Worm (Caenorhabditis elegans) whole organism, L2 larva: ENCODE data around the gene C06B8.2.

Experiments
- Y55F3AM.14 ChIP-seq: fragments of 200-800 bp; sonication (Bioruptor generic); optimal IDR thresholded peaks from 2 replicates; lab custom pipeline; 2018; ENCODE audit warnings: mild to moderate bottlenecking, missing genetic modification characterization, missing compliant biosample characterization
- aly-2 ChIP-seq: fragments of 150-350 bp; optimal IDR thresholded peaks from 2 replicates; lab custom pipeline; 2014; ENCODE audit warnings: missing biosample characterization, missing genetic modification characterization
- ceh-16 ChIP-seq: fragments of 150-350 bp; optimal IDR thresholded peaks from 2 replicates; lab custom pipeline; 2014; ENCODE audit warnings: missing biosample characterization, missing genetic modification characterization
- crh-2 ChIP-seq: sonication (generic microtip); optimal IDR thresholded peaks from 2 replicates; lab custom pipeline; 2017; ENCODE audit warnings: missing biosample characterization, missing genetic modification characterization
- elt-3 ChIP-seq: sonication (generic microtip); optimal IDR thresholded peaks from 2 replicates; lab custom pipeline; 2017; ENCODE audit warnings: missing biosample characterization, missing genetic modification characterization
- fos-1 ChIP-seq: fragments of 150-350 bp; optimal IDR thresholded peaks from 2 replicates; lab custom pipeline; 2014; ENCODE audit warnings: missing biosample characterization, missing genetic modification characterization
- gmeb-1 ChIP-seq: fragments of 150-350 bp; optimal IDR thresholded peaks from 2 replicates; lab custom pipeline; 2014; ENCODE audit warnings: missing biosample characterization, missing genetic modification characterization
- lin-11 ChIP-seq: fragments of 150-350 bp; sonication (generic microtip); optimal IDR thresholded peaks from 2 replicates; lab custom pipeline; 2014; ENCODE audit warnings: missing biosample characterization, missing genetic modification characterization, inconsistent platforms, mixed read lengths
- lin-39 ChIP-seq: fragments of 150-350 bp; optimal IDR thresholded peaks from 2 replicates; lab custom pipeline; 2014; ENCODE audit warnings: missing biosample characterization, missing genetic modification reagents, missing genetic modification characterization
- mab-5 ChIP-seq: fragments of 150-350 bp; optimal IDR thresholded peaks from 2 replicates; lab custom pipeline; 2014; ENCODE audit warnings: missing biosample characterization, missing genetic modification characterization
- mbf-1 ChIP-seq: sonication (generic microtip); optimal IDR thresholded peaks from 2 replicates; lab custom pipeline; 2017; ENCODE audit warnings: missing biosample characterization, missing genetic modification characterization
- mdl-1 ChIP-seq, 2 experiments: fragments of 150-350 bp in 1 of 2; sonication (generic microtip) in 1 of 2; optimal IDR thresholded peaks; 2 replicates each; lab custom pipeline; 2017; ENCODE audit warnings: missing biosample characterization in 2 of 2, missing genetic modification characterization in 2 of 2
- nhr-11 ChIP-seq: fragments of 150-350 bp; optimal IDR thresholded peaks from 2 replicates; lab custom pipeline; 2014; ENCODE audit warnings: missing biosample characterization, missing genetic modification characterization
- nhr-12 ChIP-seq: fragments of 150-350 bp; optimal IDR thresholded peaks from 2 replicates; lab custom pipeline; 2014; ENCODE audit warnings: missing biosample characterization, missing genetic modification characterization
- nhr-21 ChIP-seq: fragments of 150-350 bp; optimal IDR thresholded peaks from 2 replicates; lab custom pipeline; 2014; ENCODE audit warnings: missing biosample characterization, missing genetic modification characterization
- nhr-23 ChIP-seq: fragments of 150-350 bp; optimal IDR thresholded peaks from 2 replicates; lab custom pipeline; 2014; ENCODE audit warnings: missing biosample characterization, missing genetic modification reagents, missing genetic modification characterization
- nhr-237 ChIP-seq: fragments of 150-350 bp; optimal IDR thresholded peaks from 2 replicates; lab custom pipeline; 2014; ENCODE audit warnings: missing biosample characterization, missing genetic modification characterization
- nhr-6 ChIP-seq: fragments of 150-350 bp; optimal IDR thresholded peaks from 2 replicates; lab custom pipeline; 2014; ENCODE audit warnings: missing biosample characterization, missing genetic modification characterization
- nhr-77 ChIP-seq: fragments of 150-350 bp; optimal IDR thresholded peaks from 2 replicates; lab custom pipeline; 2014; ENCODE audit warnings: missing biosample characterization, missing genetic modification characterization
- peb-1 ChIP-seq: fragments of 150-350 bp; optimal IDR thresholded peaks from 2 replicates; lab custom pipeline; 2014; ENCODE audit warnings: missing biosample characterization, missing genetic modification characterization
- skn-1 ChIP-seq: sonication (generic microtip); optimal IDR thresholded peaks from 2 replicates; lab custom pipeline; 2017; ENCODE audit warnings: missing biosample characterization, missing genetic modification characterization
- sma-3 ChIP-seq: sonication (generic microtip); optimal IDR thresholded peaks from 2 replicates; lab custom pipeline; 2016; ENCODE audit warnings: missing genetic modification reagents, missing genetic modification characterization, missing compliant biosample characterization
- sma-9 ChIP-seq, 2 experiments: fragments of 150-350 bp in 1 of 2; sonication (generic microtip) in 1 of 2; optimal IDR thresholded peaks; 2 replicates each; lab custom pipeline; 2014 to 2016; ENCODE audit warnings: missing genetic modification characterization in 2 of 2, mild to moderate bottlenecking in 1 of 2, missing biosample characterization in 1 of 2, missing compliant biosample characterization in 1 of 2, missing genetic modification reagents in 1 of 2, moderate library complexity in 1 of 2
- snpc-4 ChIP-seq: fragments of 150-350 bp; optimal IDR thresholded peaks from 2 replicates; lab custom pipeline; 2014; ENCODE audit warnings: missing biosample characterization, missing genetic modification characterization
- unc-39 ChIP-seq: fragments of 150-350 bp; optimal IDR thresholded peaks from 2 replicates; lab custom pipeline; 2014; ENCODE audit warnings: missing biosample characterization, missing genetic modification characterization
- unc-55 ChIP-seq: fragments of 150-350 bp; sonication (generic microtip); optimal IDR thresholded peaks from 3 replicates; lab custom pipeline; 2014; ENCODE audit warnings: missing biosample characterization, missing genetic modification reagents, missing genetic modification characterization
- unc-62 ChIP-seq: fragments of 150-350 bp; optimal IDR thresholded peaks from 2 replicates; lab custom pipeline; 2014; ENCODE audit warnings: missing biosample characterization, missing genetic modification reagents, missing genetic modification characterization
- zag-1 ChIP-seq: fragments of 150-350 bp; optimal IDR thresholded peaks from 2 replicates; lab custom pipeline; 2014; ENCODE audit warnings: missing biosample characterization, missing genetic modification characterization
- ztf-1 ChIP-seq: fragments of 200-800 bp; sonication (Bioruptor generic); conservative IDR thresholded peaks from 2 replicates; pipeline ENCODE4 v1.3.6; 2022; ENCODE audit warnings: missing genetic modification characterization, missing compliant biosample characterization

The C06B8.2 gene

DNA sequence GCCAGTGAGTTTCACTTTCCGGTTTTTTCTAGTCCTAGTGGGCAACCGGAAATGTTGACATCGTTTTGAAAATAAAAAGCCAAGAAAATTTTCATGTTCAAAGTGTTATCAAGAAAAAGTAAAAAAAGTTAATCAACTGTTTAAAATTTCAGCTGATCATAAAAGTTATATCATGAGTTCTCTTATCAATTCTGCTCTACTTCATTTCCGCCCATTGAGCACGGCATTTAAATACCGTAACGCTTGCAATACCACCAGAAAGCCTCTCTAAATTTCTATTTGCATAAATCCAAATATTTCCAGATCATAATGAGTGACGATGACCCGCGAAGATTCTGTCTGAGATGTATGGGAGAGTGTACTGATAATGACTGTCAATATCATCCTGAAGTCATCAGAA lies 33.9 kb downstream of the C06B8.2 start, which contains the start of gene T26H5.9:
TSS of gene T26H5.9 (plus strand) at position 302 of the 400 bp plus-strand sequence.
- TF ChIP-seq peb-1 (tag; lab: Kevin White, UChicago) (no peak), fos-1 (tag; lab: Kevin White, UChicago) (peak; percentile 29), aly-2 (tag; lab: Kevin White, UChicago) (no peak)
- TF ChIP-seq, all 48 proteins: peak for 1

DNA sequence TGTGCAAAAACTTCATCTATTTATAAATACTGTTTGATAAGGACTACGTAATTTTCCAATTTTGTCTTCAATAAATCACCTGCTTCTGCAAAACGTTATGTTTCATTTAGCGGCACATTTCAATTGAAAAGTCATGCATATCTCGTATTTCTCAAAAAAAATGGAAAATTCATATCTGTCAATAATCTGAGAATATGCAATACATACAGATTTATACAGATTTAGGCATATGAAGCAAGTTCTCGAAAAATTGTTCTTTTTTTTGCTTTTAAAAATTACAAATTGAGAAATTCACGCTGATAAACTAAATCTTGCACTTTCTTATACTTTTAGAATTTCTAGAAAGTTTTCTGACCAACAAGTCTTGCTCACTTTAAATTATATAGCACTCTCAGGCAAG lies 34.4 kb downstream of the C06B8.2 start, which contains the start of gene T26H5.11:
TSS of gene T26H5.11 (minus strand) at position 101 of the 400 bp plus-strand sequence.
- TF ChIP-seq nhr-12 (tag; lab: Kevin White, UChicago) (no peak), elt-3 (no peak), Y55F3AM.14 (GFP tag; lab: Kevin White, UChicago) (no peak)

DNA sequence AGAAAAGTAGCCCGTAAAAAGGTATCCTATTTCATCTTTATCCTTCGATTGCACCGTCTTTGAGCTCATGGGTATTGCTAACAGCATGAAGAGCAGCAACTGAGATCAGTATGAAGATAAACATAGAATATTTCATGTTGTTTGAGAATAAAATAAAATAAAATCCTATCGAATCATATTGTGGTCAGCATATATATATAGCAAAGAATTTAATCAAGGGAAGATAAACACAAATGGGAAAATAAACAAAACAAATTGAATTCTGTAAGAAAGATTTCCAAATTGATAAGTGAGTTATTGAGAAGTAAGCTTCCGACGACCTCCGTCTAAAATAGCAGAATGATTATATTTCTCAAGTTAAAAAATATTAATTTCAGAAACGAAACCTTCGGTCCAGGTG lies 34.8 kb downstream of the C06B8.2 start, which contains the start of gene T26H5.10:
TSS of gene T26H5.10 (minus strand) at position 101 of the 400 bp plus-strand sequence.
- TF ChIP-seq ceh-16 (tag; lab: Kevin White, UChicago) (no peak), sma-3 (no peak), mbf-1 (no peak), sma-9 (GFP tag; optimal IDR thresholded peaks at IDR 0.05; lab: Kevin White, UChicago) (no peak), sma-9 (tag; optimal IDR thresholded peaks at IDR 0.05; lab: Kevin White, UChicago) (no peak), nhr-21 (no peak)

DNA sequence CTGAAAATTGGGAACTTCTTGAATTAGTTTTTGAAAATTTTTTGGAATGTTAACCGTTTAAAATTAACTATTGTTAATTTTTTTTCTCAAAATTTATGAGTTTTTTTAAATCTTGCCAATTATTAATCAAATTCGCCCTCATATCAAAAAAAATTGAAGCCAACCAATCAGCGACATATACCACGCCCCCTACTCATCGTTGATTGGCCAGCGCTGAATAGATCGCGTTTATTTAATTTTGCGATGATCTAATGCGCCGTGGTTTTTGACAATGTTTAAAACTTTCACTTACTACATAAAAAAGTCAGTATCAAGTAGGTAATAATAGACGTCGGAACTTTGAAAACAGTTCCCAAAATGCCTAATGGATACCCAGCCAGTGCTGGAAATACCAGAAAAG lies 36.2 kb downstream of the C06B8.2 start:
- no peak for TF ChIP-seq nhr-23 (tag; lab: Kevin White, UChicago)
- TF ChIP-seq unc-55 (GFP tag; lab: Kevin White, UChicago): no peak
- no peak for TF ChIP-seq skn-1
- TF ChIP-seq aly-2 (tag; lab: Kevin White, UChicago): no peak
- no peak for TF ChIP-seq lin-39 (tag; lab: Kevin White, UChicago)
- no peak for TF ChIP-seq Y55F3AM.14 (GFP tag; lab: Kevin White, UChicago)
- TF ChIP-seq mdl-1 (tag; optimal IDR thresholded peaks at IDR 0.05; lab: Kevin White, UChicago): no peak
- no peak for TF ChIP-seq unc-62
- TF ChIP-seq nhr-237 (tag; lab: Kevin White, UChicago): no peak
- no peak for TF ChIP-seq nhr-11 (tag; lab: Kevin White, UChicago)
- TF ChIP-seq snpc-4 (tag; lab: Kevin White, UChicago): no peak
- TF ChIP-seq ztf-1 (GFP tag; lab: Robert Waterston, UW): no peak
- no peak for TF ChIP-seq nhr-77 (tag; lab: Kevin White, UChicago)
- no peak for TF ChIP-seq nhr-6 (tag; lab: Kevin White, UChicago)

DNA sequence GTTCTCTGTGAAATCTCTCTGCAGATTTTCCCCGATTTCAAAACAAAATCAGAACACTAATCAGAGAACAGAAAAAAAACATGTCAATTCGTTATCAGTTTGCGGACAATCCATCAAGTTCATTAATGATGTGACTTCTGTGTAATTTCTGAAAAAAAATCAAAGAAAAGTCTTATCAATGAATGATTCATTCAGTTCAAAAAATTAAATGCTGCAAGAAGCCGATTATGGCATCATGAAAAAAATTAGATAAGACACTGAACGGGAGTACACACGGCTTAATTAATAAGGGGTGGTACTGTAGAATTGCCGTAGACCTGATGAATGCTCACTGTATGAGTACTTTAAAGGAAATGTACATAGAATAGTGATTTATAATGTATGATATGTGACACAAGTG lies 42.4 kb downstream of the C06B8.2 start:
- TF ChIP-seq fos-1 (tag; lab: Kevin White, UChicago): peak; percentile 98
- no peak for TF ChIP-seq lin-11
- peak; percentile 57 for TF ChIP-seq sma-9 (GFP tag; optimal IDR thresholded peaks at IDR 0.05; lab: Kevin White, UChicago)
- no peak for TF ChIP-seq sma-9 (tag; optimal IDR thresholded peaks at IDR 0.05; lab: Kevin White, UChicago)
- no peak for TF ChIP-seq mbf-1

DNA sequence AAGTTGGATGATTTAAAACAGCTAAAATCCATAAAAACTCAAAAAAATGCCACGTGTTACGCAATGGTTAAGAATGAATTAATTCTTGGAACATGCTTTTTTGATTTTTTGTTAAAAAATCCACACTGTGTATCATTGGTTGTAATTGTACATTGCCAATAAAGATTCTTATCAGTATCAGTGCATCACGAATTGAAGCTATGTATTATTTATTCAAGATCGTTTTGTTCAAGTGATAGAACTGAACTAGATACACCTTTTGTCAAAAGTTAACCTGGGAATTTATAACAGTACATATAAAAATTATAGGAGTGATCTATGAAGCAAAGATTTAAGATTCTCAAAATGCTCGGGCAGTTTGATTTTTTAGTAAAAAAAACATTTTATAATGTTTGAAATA lies 43.9 kb downstream of the C06B8.2 start:
- TF ChIP-seq peb-1 (tag; lab: Kevin White, UChicago): no peak
- peak; percentile 68 for TF ChIP-seq fos-1 (tag; lab: Kevin White, UChicago)

DNA sequence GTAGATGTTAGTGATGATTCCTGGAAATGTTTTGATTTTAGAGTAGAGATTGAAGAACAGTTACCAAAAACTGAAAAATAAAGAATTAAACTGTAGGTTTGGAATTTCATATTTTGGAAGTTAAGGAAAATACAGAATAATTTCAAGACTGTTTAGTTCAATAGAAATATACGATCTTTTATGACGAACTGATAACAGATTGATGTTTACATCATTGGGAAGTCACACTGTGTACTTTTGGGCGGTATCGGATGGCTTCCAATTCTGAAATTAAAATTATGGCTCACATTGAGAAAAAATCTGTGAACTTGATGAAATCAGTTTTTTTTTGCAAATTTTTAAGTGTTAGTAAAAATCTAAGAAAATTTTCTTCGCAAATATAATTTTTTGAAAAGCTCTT lies 46.1 kb downstream of the C06B8.2 start, which contains the start of gene T26H5.8:
TSS of gene T26H5.8 (minus strand) at position 270 of the 400 bp plus-strand sequence.
- no peak for TF ChIP-seq nhr-12 (tag; lab: Kevin White, UChicago)
- peak; percentile 43 for TF ChIP-seq gmeb-1 (tag; lab: Kevin White, UChicago)
- TF ChIP-seq fos-1 (tag; lab: Kevin White, UChicago): peak; percentile 74
- TF ChIP-seq, all 48 proteins: peak for 2

DNA sequence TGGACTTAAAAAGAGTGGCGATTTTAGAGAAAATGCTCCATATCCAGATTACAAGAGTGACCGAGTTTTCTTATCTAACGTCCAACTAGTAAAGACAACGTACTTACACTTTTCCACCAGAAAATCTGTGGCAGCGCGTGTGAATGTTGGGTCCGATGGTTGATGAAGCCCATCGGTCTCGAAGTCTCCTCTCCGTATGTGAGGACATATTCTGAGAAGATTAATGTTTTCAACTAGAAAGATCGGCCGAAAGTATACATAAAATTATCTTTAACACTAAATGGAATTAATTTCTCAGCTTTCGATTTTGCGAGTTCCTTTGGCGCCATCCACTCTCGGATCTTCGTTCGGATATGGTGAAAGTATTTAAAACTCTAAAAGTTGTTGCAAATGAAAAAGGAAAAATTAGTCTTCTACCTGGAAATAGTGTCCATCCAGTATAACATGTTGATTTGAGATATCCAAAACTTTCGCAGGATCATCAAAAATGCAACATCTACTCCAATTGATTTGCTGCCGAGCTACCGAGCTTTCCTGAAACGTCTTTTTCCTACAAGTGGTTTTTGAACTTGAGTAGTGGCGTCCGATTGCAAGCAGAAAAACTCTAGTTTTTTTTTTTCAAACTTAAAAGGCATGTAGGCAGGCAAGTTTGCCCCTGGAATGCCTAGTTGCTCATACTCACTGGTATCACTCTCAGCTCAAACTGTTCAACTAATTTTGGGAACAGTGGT lies 47.1 kb downstream of the C06B8.2 start:
- TF ChIP-seq sma-3: no peak
- TF ChIP-seq zag-1 (tag; lab: Kevin White, UChicago): no peak
- peak; percentile 70 for TF ChIP-seq unc-39 (tag; lab: Kevin White, UChicago)
- TF ChIP-seq unc-62: no peak
- TF ChIP-seq crh-2: no peak
- TF ChIP-seq mab-5: no peak
- TF ChIP-seq, all 48 proteins: peak for 1
